Fruit fly (Drosophila melanogaster): ENCODE measurements around the gene CG42300.
A peak's percentile ranks its signal among the peaks of the same experiment; 100 is the strongest.

Gene CG42300

DNA sequence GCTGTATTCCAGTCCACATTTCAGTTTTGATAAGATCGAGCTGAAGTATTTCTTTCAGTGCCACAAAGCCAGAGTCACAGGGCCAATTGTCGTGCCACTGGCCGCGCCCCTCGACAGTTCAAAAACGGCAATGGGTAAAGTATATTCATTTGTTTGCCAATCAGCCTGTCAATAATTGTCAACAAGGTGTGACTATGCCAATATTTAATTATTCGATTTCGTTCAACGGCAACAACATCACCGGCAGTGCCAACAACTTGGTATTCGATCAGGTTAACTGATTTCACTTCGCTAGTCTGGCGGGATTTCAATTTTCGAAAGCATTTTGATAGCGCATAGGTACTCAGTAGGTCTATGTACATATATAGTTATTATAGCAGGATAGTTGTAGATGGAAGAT is 46.6 kb upstream of the CG42300 start (continued):
- TF ChIP-seq gro (GFP tag; optimal IDR thresholded peaks at IDR 0.05): no peak
- TF ChIP-seq CG12071 (GFP tag; optimal IDR thresholded peaks at IDR 0.05): peak; percentile 57
- TF ChIP-seq CG8290 (GFP tag; optimal IDR thresholded peaks at IDR 0.05): no peak
- peak in 1 of 2 experiments; percentile 75 for TF ChIP-seq CG8290 (tag; optimal IDR thresholded peaks at IDR 0.05)
- peak; percentile 38 for TF ChIP-seq ATbp (GFP tag; optimal IDR thresholded peaks at IDR 0.05)
- no peak for TF ChIP-seq ap (GFP tag; IDR thresholded peaks at IDR 0.05)
- no peak for TF ChIP-seq stwl (tag; optimal IDR thresholded peaks at IDR 0.05)
- no peak for TF ChIP-seq ranshi (GFP tag; IDR thresholded peaks at IDR 0.05)
- TF ChIP-seq CG18011 (GFP tag; optimal IDR thresholded peaks at IDR 0.05): no peak
- no peak for TF ChIP-seq vvl (GFP tag; IDR thresholded peaks at IDR 0.05)
- TF ChIP-seq CG3163 (GFP tag; optimal IDR thresholded peaks at IDR 0.05): no peak
- no peak for TF ChIP-seq CG15601 (tag; optimal IDR thresholded peaks at IDR 0.05)
- TF ChIP-seq CG17328 (GFP tag; IDR thresholded peaks at IDR 0.05): no peak
- no peak for TF ChIP-seq ab (GFP tag; optimal IDR thresholded peaks at IDR 0.05)
- no peak for TF ChIP-seq CG2116 (GFP tag; optimal IDR thresholded peaks at IDR 0.05)
- TF ChIP-seq Doc2 (GFP tag; IDR thresholded peaks at IDR 0.05): no peak
- TF ChIP-seq CG17568 (GFP tag; optimal IDR thresholded peaks at IDR 0.05): no peak
- TF ChIP-seq Side (GFP tag; optimal IDR thresholded peaks at IDR 0.05): no peak
- TF ChIP-seq ssp (GFP tag; IDR thresholded peaks at IDR 0.05): no peak
- TF ChIP-seq zen2 (GFP tag; IDR thresholded peaks at IDR 0.05; ENCODE audit: partially characterized antibody): no peak
- no peak for TF ChIP-seq Gug (GFP tag; IDR thresholded peaks at IDR 0.05)
- TF ChIP-seq stc (GFP tag; IDR thresholded peaks at IDR 0.05): no peak
- no peak for TF ChIP-seq Camta (GFP tag; optimal IDR thresholded peaks at IDR 0.05)
- TF ChIP-seq Mrtf (GFP tag; IDR thresholded peaks at IDR 0.05): no peak
- no peak for TF ChIP-seq CG7556 (GFP tag; optimal IDR thresholded peaks at IDR 0.05)
- TF ChIP-seq CG9876 (GFP tag; optimal IDR thresholded peaks at IDR 0.05): no peak
- TF ChIP-seq ttk (GFP tag; IDR thresholded peaks at IDR 0.05): no peak
- no peak for TF ChIP-seq CG14667 (GFP tag; IDR thresholded peaks at IDR 0.05)
- TF ChIP-seq psq (GFP tag; optimal IDR thresholded peaks at IDR 0.05): no peak
- peak; percentile 11 for TF ChIP-seq schlank (tag; optimal IDR thresholded peaks at IDR 0.05)
- no peak for TF ChIP-seq CG12942 (GFP tag; optimal IDR thresholded peaks at IDR 0.05)
- TF ChIP-seq odd (GFP tag; optimal IDR thresholded peaks at IDR 0.05): no peak
- TF ChIP-seq CG7271 (tag; optimal IDR thresholded peaks at IDR 0.05): no peak
- no peak for TF ChIP-seq CG7357 (GFP tag; IDR thresholded peaks at IDR 0.05)
- no peak for TF ChIP-seq CG7987 (GFP tag; optimal IDR thresholded peaks at IDR 0.05)
- TF ChIP-seq CG2199 (GFP tag; IDR thresholded peaks at IDR 0.05): no peak
- no peak for TF ChIP-seq chn (GFP tag; optimal IDR thresholded peaks at IDR 0.05)
- TF ChIP-seq Optix (GFP tag; IDR thresholded peaks at IDR 0.05): no peak
- TF ChIP-seq HLH4C (GFP tag; IDR thresholded peaks at IDR 0.05; ENCODE audit: partially characterized antibody): no peak
- peak; percentile 21; the same call in 1 of the 2 replicates for TF ChIP-seq CG14014 (GFP tag; IDR thresholded peaks at IDR 0.05)
- no peak for TF ChIP-seq CG17361 (GFP tag; IDR thresholded peaks at IDR 0.05)
- TF ChIP-seq ato (GFP tag; IDR thresholded peaks at IDR 0.05; ENCODE audit: partially characterized antibody): no peak
- TF ChIP-seq CG15073 (GFP tag; optimal IDR thresholded peaks at IDR 0.05): no peak
- peak; percentile 36 for TF ChIP-seq CG13296 (GFP tag; optimal IDR thresholded peaks at IDR 0.05)
- TF ChIP-seq Hmr (GFP tag; optimal IDR thresholded peaks at IDR 0.05): no peak
- TF ChIP-seq CoRest (tag; optimal IDR thresholded peaks at IDR 0.05): peak; percentile 2
- TF ChIP-seq twi (tag; optimal IDR thresholded peaks at IDR 0.05): no peak
- TF ChIP-seq CG8478 (optimal IDR thresholded peaks at IDR 0.05): no peak
- no peak for TF ChIP-seq fu2 (GFP tag; optimal IDR thresholded peaks at IDR 0.05)
- no peak for TF ChIP-seq nmo (GFP tag; optimal IDR thresholded peaks at IDR 0.05)
- no peak for TF ChIP-seq lbe (GFP tag; optimal IDR thresholded peaks at IDR 0.05)
- TF ChIP-seq croc (GFP tag; conservative IDR thresholded peaks at IDR 0.05): no peak
- no peak for TF ChIP-seq CG12391 (tag; optimal IDR thresholded peaks at IDR 0.05)

Measured in whole organism, embryonic.